Fruit fly (Drosophila melanogaster) whole organism, embryonic: ENCODE data around the gene CG33552.
A peak's percentile ranks its signal among the peaks of the same experiment; 100 is the strongest.

Experiments used
- BtbVII ChIP-seq: fragments of 200-800 bp; sonication (Bioruptor generic); optimal IDR thresholded peaks from 3 replicates; lab custom pipeline; 2017; ENCODE audit warnings: missing biosample characterization, mild to moderate bottlenecking, missing genetic modification characterization
- Bteb2 ChIP-seq: fragments of 200-800 bp; sonication (Bioruptor generic); optimal IDR thresholded peaks from 2 replicates; lab custom pipeline; 2016; ENCODE audit warnings: missing biosample characterization, missing genetic modification characterization
- CG10979 ChIP-seq: fragments of 200-800 bp; sonication (Bioruptor generic); optimal IDR thresholded peaks from 2 replicates; lab custom pipeline; 2018; ENCODE audit warnings: missing biosample characterization, mild to moderate bottlenecking, missing genetic modification characterization, moderate library complexity
- CG12219 ChIP-seq: fragments of 200-800 bp; sonication (Bioruptor generic); optimal IDR thresholded peaks from 3 replicates; lab custom pipeline; 2018; ENCODE audit warnings: missing biosample characterization, mild to moderate bottlenecking, missing genetic modification characterization
- CG15514 ChIP-seq: fragments of 200-800 bp; sonication (Bioruptor generic); optimal IDR thresholded peaks from 3 replicates; lab custom pipeline; 2017; ENCODE audit warnings: missing biosample characterization, missing genetic modification characterization, mild to moderate bottlenecking, moderate library complexity, missing genetic modification reagents
- CG15601 ChIP-seq: fragments of 200-800 bp; sonication (Bioruptor generic); optimal IDR thresholded peaks from 3 replicates; lab custom pipeline; 2019; ENCODE audit warnings: missing biosample characterization, mild to moderate bottlenecking, missing genetic modification characterization, moderate library complexity
- CG15696 ChIP-seq: fragments of 200-800 bp; sonication (Bioruptor generic); optimal IDR thresholded peaks from 2 replicates; lab custom pipeline; 2019; ENCODE audit warnings: missing biosample characterization, mild to moderate bottlenecking, missing genetic modification characterization, moderate library complexity
- CG18599 ChIP-seq: fragments of 200-800 bp; sonication (Bioruptor generic); optimal IDR thresholded peaks from 3 replicates; lab custom pipeline; 2017; ENCODE audit warnings: missing biosample characterization, missing genetic modification characterization, mild to moderate bottlenecking, moderate library complexity, missing genetic modification reagents
- CG2875 ChIP-seq: fragments of 200-800 bp; sonication (Bioruptor generic); optimal IDR thresholded peaks from 2 replicates; lab custom pipeline; 2017; ENCODE audit warnings: missing biosample characterization, mild to moderate bottlenecking, missing genetic modification characterization, missing genetic modification reagents
- CG30431 ChIP-seq: fragments of 200-800 bp; sonication (Bioruptor generic); optimal IDR thresholded peaks from 2 replicates; lab custom pipeline; 2017; ENCODE audit warnings: missing biosample characterization, missing genetic modification characterization
- CG43689 ChIP-seq: fragments of 200-800 bp; sonication (Bioruptor generic); IDR thresholded peaks from 2 replicates; pipeline ENCODE4 v1.3.6; 2022; ENCODE audit warnings: missing biosample characterization, missing genetic modification characterization
- CG4617 ChIP-seq: fragments of 200-800 bp; sonication (Bioruptor generic); optimal IDR thresholded peaks from 3 replicates; lab custom pipeline; 2016; ENCODE audit warnings: missing biosample characterization, missing genetic modification characterization, borderline replicate concordance
- CG6689 ChIP-seq: fragments of 200-800 bp; sonication (Bioruptor generic); IDR thresholded peaks from 2 replicates; pipeline ENCODE4 v1.3.6; 2022; ENCODE audit warnings: missing biosample characterization, missing genetic modification characterization
- CG6765 ChIP-seq: fragments of 200-800 bp; sonication (Bioruptor generic); optimal IDR thresholded peaks from 3 replicates; lab custom pipeline; 2017; ENCODE audit warnings: missing biosample characterization, mild to moderate bottlenecking, missing genetic modification characterization
- CG7357 ChIP-seq: fragments of 200-800 bp; sonication (Bioruptor generic); IDR thresholded peaks from 3 replicates; pipeline ENCODE4 v1.3.6; 2022; ENCODE audit warnings: missing biosample characterization, missing genetic modification characterization
- CG7786 ChIP-seq: fragments of 200-800 bp; sonication (Bioruptor generic); optimal IDR thresholded peaks from 2 replicates; lab custom pipeline; 2016; ENCODE audit warnings: missing biosample characterization, missing genetic modification characterization
- CG9437 ChIP-seq: fragments of 200-800 bp; sonication (Bioruptor generic); optimal IDR thresholded peaks from 2 replicates; lab custom pipeline; 2018; ENCODE audit warnings: missing biosample characterization, mild to moderate bottlenecking, missing genetic modification characterization
- CG9609 ChIP-seq: fragments of 200-800 bp; sonication (Bioruptor generic); optimal IDR thresholded peaks from 3 replicates; lab custom pipeline; 2016; ENCODE audit warnings: missing biosample characterization, missing genetic modification characterization
- CG9817 ChIP-seq: fragments of 200-800 bp; sonication (Bioruptor generic); optimal IDR thresholded peaks from 2 replicates; lab custom pipeline; 2018; ENCODE audit warnings: missing biosample characterization, mild to moderate bottlenecking, missing genetic modification characterization, moderate library complexity
- Drgx ChIP-seq: fragments of 200-800 bp; sonication (Bioruptor generic); IDR thresholded peaks from 2 replicates; pipeline ENCODE4 v1.3.6; 2022; ENCODE audit warnings: missing biosample characterization, missing genetic modification characterization
- Fer2 ChIP-seq: fragments of 200-800 bp; sonication (Bioruptor generic); optimal IDR thresholded peaks from 2 replicates; lab custom pipeline; 2018; ENCODE audit warnings: missing biosample characterization, mild to moderate bottlenecking, missing genetic modification characterization, moderate library complexity
- H2.0 ChIP-seq: fragments of 200-800 bp; sonication (Bioruptor generic); IDR thresholded peaks from 2 replicates; pipeline ENCODE4 v1.3.6; 2022; ENCODE audit warnings: missing biosample characterization, missing genetic modification characterization
- HmgZ ChIP-seq: fragments of 200-800 bp; sonication (Bioruptor generic); optimal IDR thresholded peaks from 2 replicates; lab custom pipeline; 2018; ENCODE audit warnings: missing biosample characterization, mild to moderate bottlenecking, missing genetic modification characterization
- Hmx ChIP-seq: fragments of 200-800 bp; sonication (Bioruptor generic); optimal IDR thresholded peaks from 2 replicates; lab custom pipeline; 2016; ENCODE audit warnings: missing biosample characterization, missing genetic modification characterization
- Hr39 ChIP-seq: fragments of >200 bp; optimal IDR thresholded peaks from 2 replicates; lab custom pipeline; 2017
- Hsf ChIP-seq: fragments of 200-800 bp; sonication (Bioruptor generic); optimal IDR thresholded peaks from 3 replicates; lab custom pipeline; 2016; ENCODE audit warnings: missing biosample characterization, missing genetic modification characterization
- MBD-R2 ChIP-seq: fragments of 200-800 bp; sonication (Bioruptor generic); IDR thresholded peaks from 2 replicates; pipeline ENCODE4 v1.3.6; 2022; ENCODE audit warnings: missing biosample characterization, missing genetic modification characterization
- Myb ChIP-seq: fragments of 200-800 bp; sonication (Bioruptor generic); optimal IDR thresholded peaks from 2 replicates; lab custom pipeline; 2016; ENCODE audit warnings: missing biosample characterization, missing genetic modification characterization
- Oli ChIP-seq: fragments of 200-800 bp; sonication (Bioruptor generic); optimal IDR thresholded peaks from 2 replicates; lab custom pipeline; 2018; ENCODE audit warnings: missing biosample characterization, mild to moderate bottlenecking, missing genetic modification characterization, moderate library complexity
- Trl ChIP-seq, 3 experiments: fragments of >200 bp in 2 of 3; fragments of 200-800 bp in 1 of 3; sonication (Bioruptor generic) in 1 of 3; optimal IDR thresholded peaks; 2 replicates in 1 of 3; 3 replicates in 2 of 3; lab custom pipeline; 2016 to 2017; ENCODE audit warnings: missing biosample characterization in 1 of 3, missing genetic modification characterization in 1 of 3
- amos ChIP-seq: fragments of 200-800 bp; sonication (Bioruptor generic); IDR thresholded peaks from 2 replicates; pipeline ENCODE4 v1.3.6; 2022; ENCODE audit warnings: missing biosample characterization, missing genetic modification characterization; ENCODE audit not compliant: partially characterized antibody
- bcd ChIP-seq: fragments of 200-800 bp; sonication (Bioruptor generic); optimal IDR thresholded peaks from 2 replicates; lab custom pipeline; 2017; ENCODE audit warnings: missing biosample characterization, mild to moderate bottlenecking, missing genetic modification characterization
- btn ChIP-seq: fragments of 200-800 bp; sonication (Bioruptor generic); optimal IDR thresholded peaks from 2 replicates; lab custom pipeline; 2016; ENCODE audit warnings: missing biosample characterization, missing genetic modification characterization
- cato ChIP-seq: fragments of 200-800 bp; sonication (Bioruptor generic); optimal IDR thresholded peaks from 2 replicates; lab custom pipeline; 2016; ENCODE audit warnings: missing biosample characterization, missing genetic modification characterization, borderline replicate concordance
- chn ChIP-seq: fragments of 200-800 bp; sonication (Bioruptor generic); optimal IDR thresholded peaks from 2 replicates; lab custom pipeline; 2016; ENCODE audit warnings: missing biosample characterization, missing genetic modification characterization
- dan ChIP-seq: fragments of 200-800 bp; sonication (Bioruptor generic); IDR thresholded peaks from 2 replicates; pipeline ENCODE4 v1.3.6; 2022; ENCODE audit warnings: missing biosample characterization, missing genetic modification characterization
- disco-r ChIP-seq: fragments of 200-800 bp; sonication (Bioruptor generic); optimal IDR thresholded peaks from 2 replicates; lab custom pipeline; 2016; ENCODE audit warnings: missing biosample characterization, missing genetic modification characterization
- gro ChIP-seq: fragments of 200-800 bp; sonication (Bioruptor generic); optimal IDR thresholded peaks from 2 replicates; lab custom pipeline; 2016; ENCODE audit warnings: missing biosample characterization, missing genetic modification characterization
- kni ChIP-seq: fragments of 200-800 bp; sonication (Bioruptor generic); optimal IDR thresholded peaks from 3 replicates; lab custom pipeline; 2017; ENCODE audit warnings: mild to moderate bottlenecking, missing biosample characterization, missing genetic modification reagents, missing genetic modification characterization
- lab ChIP-seq: fragments of 200-800 bp; sonication (Bioruptor generic); optimal IDR thresholded peaks from 3 replicates; lab custom pipeline; 2017; ENCODE audit warnings: missing biosample characterization, missing genetic modification characterization, mild to moderate bottlenecking, moderate library complexity, missing genetic modification reagents
- lilli ChIP-seq: fragments of 200-800 bp; sonication (Bioruptor generic); optimal IDR thresholded peaks from 3 replicates; lab custom pipeline; 2016; ENCODE audit warnings: missing biosample characterization, missing genetic modification characterization
- lola ChIP-seq, 3 experiments: fragments of >200 bp in 2 of 3; fragments of 200-800 bp in 1 of 3; sonication (Bioruptor generic) in 1 of 3; optimal IDR thresholded peaks; 2 replicates each; lab custom pipeline; 2017 to 2019; ENCODE audit warnings: missing biosample characterization in 3 of 3, missing genetic modification characterization in 3 of 3, mild to moderate bottlenecking in 1 of 3, moderate library complexity in 1 of 3
- luna ChIP-seq: fragments of 200-800 bp; sonication (Bioruptor generic); optimal IDR thresholded peaks from 2 replicates; lab custom pipeline; 2016; ENCODE audit warnings: missing biosample characterization, missing genetic modification characterization
- mld ChIP-seq: fragments of 200-800 bp; sonication (Bioruptor generic); IDR thresholded peaks from 3 replicates; pipeline ENCODE4 v1.3.6; 2022; ENCODE audit warnings: missing biosample characterization, missing genetic modification characterization; ENCODE audit not compliant: partially characterized antibody
- pho ChIP-seq: fragments of 200-800 bp; sonication (Bioruptor generic); optimal IDR thresholded peaks from 2 replicates; lab custom pipeline; 2016; ENCODE audit warnings: missing biosample characterization, missing genetic modification characterization
- sim ChIP-seq: fragments of 200-800 bp; sonication (Bioruptor generic); IDR thresholded peaks from 2 replicates; pipeline ENCODE4 v1.3.6; 2022; ENCODE audit warnings: missing biosample characterization, missing genetic modification characterization
- so ChIP-seq: fragments of 200-800 bp; sonication (Bioruptor generic); IDR thresholded peaks from 3 replicates; pipeline ENCODE4 v1.3.6; 2022; ENCODE audit warnings: missing biosample characterization, missing genetic modification characterization
- tin ChIP-seq: fragments of 200-800 bp; sonication (Bioruptor generic); optimal IDR thresholded peaks from 3 replicates; lab custom pipeline; 2016; ENCODE audit warnings: missing biosample characterization, missing genetic modification characterization
- wor ChIP-seq: fragments of 200-800 bp; sonication (Bioruptor generic); IDR thresholded peaks from 2 replicates; pipeline ENCODE4 v1.3.6; 2022; ENCODE audit warnings: missing biosample characterization, missing genetic modification characterization
- zen ChIP-seq: fragments of 200-800 bp; sonication (Bioruptor generic); optimal IDR thresholded peaks from 3 replicates; lab custom pipeline; 2018; ENCODE audit warnings: missing biosample characterization, mild to moderate bottlenecking, missing genetic modification characterization, moderate library complexity

Gene CG33552

dm6 chr2L:16643961-16644360 is 38.3 kb upstream of the CG33552 start (continued):
- peak; percentile 10 for TF ChIP-seq chn (GFP tag; lab: Kevin White, UChicago)
- peak; percentile 49 for TF ChIP-seq CG15696 (tag; lab: Kevin White, UChicago)
- peak; percentile 53 for TF ChIP-seq Myb (GFP tag; lab: Kevin White, UChicago)
- TF ChIP-seq CG7357 (GFP tag; lab: Robert Waterston, UW) = 0 out of 3 replicates have a peak, but pooled peaks have one; percentile 29
- TF ChIP-seq disco-r (GFP tag; lab: Kevin White, UChicago) = peak; percentile 21
- TF ChIP-seq BtbVII (GFP tag; lab: Kevin White, UChicago) = peak; percentile 69
- TF ChIP-seq CG30431 (GFP tag; lab: Kevin White, UChicago) = peak; percentile 24
- TF ChIP-seq zen (tag; lab: Kevin White, UChicago) = peak; percentile 56
- peak; percentile 53 for TF ChIP-seq bcd (GFP tag; lab: Kevin White, UChicago)
- TF ChIP-seq CG2875 (GFP tag; lab: Kevin White, UChicago) = peak; percentile 35
- TF ChIP-seq CG9609 (GFP tag; lab: Kevin White, UChicago) = peak; percentile 44
- TF ChIP-seq Trl (optimal IDR thresholded peaks at IDR 0.05; lab: Kevin White, UChicago) = no peak
- TF ChIP-seq Trl (GFP tag; optimal IDR thresholded peaks at IDR 0.05; lab: Kevin White, UChicago) = peak; percentile 55
- peak; percentile 62 for TF ChIP-seq H2.0
- no peak for TF ChIP-seq CG15601 (tag; lab: Kevin White, UChicago)
- no peak for TF ChIP-seq Hr39 (lab: Kevin White, UChicago)
- TF ChIP-seq HmgZ (tag; lab: Kevin White, UChicago) = peak; percentile 52
- peak; percentile 61 for TF ChIP-seq CG12219 (GFP tag; lab: Kevin White, UChicago)
- TF ChIP-seq pho = peak; percentile 31
- peak; percentile 64; the same call in 1 of the 2 replicates for TF ChIP-seq sim (GFP tag; lab: Robert Waterston, UW)
- TF ChIP-seq Bteb2 (GFP tag; lab: Kevin White, UChicago) = peak; percentile 30
- peak; percentile 48 for TF ChIP-seq CG9437 (GFP tag; lab: Kevin White, UChicago)
- TF ChIP-seq CG4617 (GFP tag; lab: Kevin White, UChicago) = no peak
- peak; percentile 76 for TF ChIP-seq Oli (tag; lab: Kevin White, UChicago)
- peak; percentile 77 for TF ChIP-seq CG18599
- peak; percentile 6 for TF ChIP-seq btn
- peak; percentile 44 for TF ChIP-seq wor (GFP tag; lab: Robert Waterston, UW)
- TF ChIP-seq so (GFP tag; lab: Robert Waterston, UW) = no peak; the same call in 2 of the 3 replicates
- no peak for TF ChIP-seq amos
- no peak for TF ChIP-seq mld (GFP tag; lab: Robert Waterston, UW)
- TF ChIP-seq lab (GFP tag; lab: Kevin White, UChicago) = peak; percentile 83
- TF ChIP-seq Drgx (GFP tag; lab: Robert Waterston, UW) = peak; percentile 58
- TF ChIP-seq lilli (GFP tag; lab: Kevin White, UChicago) = peak; percentile 56
- TF ChIP-seq CG9817 (tag; lab: Kevin White, UChicago) = peak; percentile 53
- TF ChIP-seq cato = peak; percentile 11
- TF ChIP-seq CG15514 (GFP tag; lab: Kevin White, UChicago) = peak; percentile 53
- peak; percentile 54 for TF ChIP-seq CG7786
- TF ChIP-seq gro (GFP tag; lab: Kevin White, UChicago) = no peak
- TF ChIP-seq kni (GFP tag; lab: Kevin White, UChicago) = no peak
- TF ChIP-seq CG6689 (GFP tag; lab: Robert Waterston, UW) = peak; percentile 56; the same call in 1 of the 2 replicates
- TF ChIP-seq tin (GFP tag; lab: Kevin White, UChicago) = peak; percentile 39
- TF ChIP-seq CG43689 (GFP tag; lab: Robert Waterston, UW) = 0 out of 2 replicates have a peak, but pooled peaks have one; percentile 29
- peak; percentile 66 for TF ChIP-seq Hsf
- TF ChIP-seq MBD-R2 = peak; percentile 28; the same call in 1 of the 2 replicates
- TF ChIP-seq CG6765 (GFP tag; lab: Kevin White, UChicago) = peak; percentile 8
- no peak for TF ChIP-seq dan
- TF ChIP-seq Fer2 (tag; lab: Kevin White, UChicago) = peak; percentile 15
- TF ChIP-seq lola (GFP tag; optimal IDR thresholded peaks at IDR 0.05; lab: Kevin White, UChicago) = peak in 1 of 3 experiments; percentile 47
- peak; percentile 68 for TF ChIP-seq CG10979 (tag; lab: Kevin White, UChicago)
- TF ChIP-seq luna = no peak
- TF ChIP-seq Hmx (GFP tag; lab: Kevin White, UChicago) = peak; percentile 1
